Worm (Caenorhabditis elegans): ENCODE measurements around the gene set-6.

DNA sequence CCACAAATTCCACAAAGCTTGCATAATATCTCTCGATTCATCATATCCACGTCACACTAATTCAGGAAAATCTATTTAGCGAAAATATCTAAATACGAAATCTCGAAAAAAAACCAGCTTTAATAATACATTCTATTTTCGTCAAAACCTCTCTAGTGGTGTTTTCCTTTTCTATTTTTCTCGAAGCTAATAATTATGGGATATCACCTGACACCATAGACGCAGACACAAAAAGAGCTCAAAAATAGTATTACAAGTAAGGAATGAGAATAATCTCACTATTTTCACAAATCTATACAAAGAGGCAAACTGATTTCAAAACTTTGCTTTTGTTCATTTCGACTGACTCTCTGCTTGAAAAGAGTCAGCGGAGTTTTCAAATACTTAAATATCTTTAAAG lies 5.4 kb downstream of the set-6 start:
- TF ChIP-seq him-1 (tag; optimal IDR thresholded peaks at IDR 0.05) (no peak), W03F9.2 (tag; optimal IDR thresholded peaks at IDR 0.05) (no peak), dao-5 (tag; optimal IDR thresholded peaks at IDR 0.05) (no peak)
